Fruit fly (Drosophila melanogaster) whole organism, embryonic: ENCODE data around the gene bark.
A peak's percentile ranks its signal among the peaks of the same experiment; 100 is the strongest.

Experiments used
- Adf1 ChIP-seq: fragments of 200-800 bp; sonication (Bioruptor generic); IDR thresholded peaks from 2 replicates; pipeline ENCODE4 v1.3.6; 2022; ENCODE audit warnings: missing biosample characterization, missing genetic modification characterization
- CG10321 ChIP-seq: fragments of 200-800 bp; sonication (Bioruptor generic); IDR thresholded peaks from 2 replicates; pipeline ENCODE4 v1.3.6; 2022; ENCODE audit warnings: missing biosample characterization, missing genetic modification characterization
- CG11456 ChIP-seq: fragments of 200-800 bp; sonication (Bioruptor generic); IDR thresholded peaks from 3 replicates; pipeline ENCODE4 v1.3.6; 2022; ENCODE audit warnings: missing biosample characterization, missing genetic modification characterization
- CG14667 ChIP-seq: fragments of 200-800 bp; sonication (Bioruptor generic); IDR thresholded peaks from 2 replicates; pipeline ENCODE4 v1.3.6; 2022; ENCODE audit warnings: missing biosample characterization, missing genetic modification characterization
- CG14860 ChIP-seq: fragments of 200-800 bp; sonication (Bioruptor generic); IDR thresholded peaks from 3 replicates; pipeline ENCODE4 v1.3.6; 2022; ENCODE audit warnings: missing biosample characterization, missing genetic modification characterization; ENCODE audit not compliant: partially characterized antibody
- CG15601 ChIP-seq: fragments of 200-800 bp; sonication (Bioruptor generic); optimal IDR thresholded peaks from 3 replicates; lab custom pipeline; 2019; ENCODE audit warnings: missing biosample characterization, mild to moderate bottlenecking, missing genetic modification characterization, moderate library complexity
- CG15696 ChIP-seq: fragments of 200-800 bp; sonication (Bioruptor generic); optimal IDR thresholded peaks from 2 replicates; lab custom pipeline; 2019; ENCODE audit warnings: missing biosample characterization, mild to moderate bottlenecking, missing genetic modification characterization, moderate library complexity
- CG16813 ChIP-seq: fragments of 200-800 bp; sonication (Bioruptor generic); IDR thresholded peaks from 3 replicates; pipeline ENCODE4 v1.3.6; 2022; ENCODE audit warnings: missing biosample characterization, missing genetic modification characterization; ENCODE audit not compliant: partially characterized antibody
- CG17802 ChIP-seq: fragments of 200-800 bp; sonication (Bioruptor generic); optimal IDR thresholded peaks from 2 replicates; lab custom pipeline; 2018; ENCODE audit warnings: missing biosample characterization, mild to moderate bottlenecking, missing genetic modification characterization, moderate library complexity
- CG31365 ChIP-seq: fragments of 200-800 bp; sonication (Bioruptor generic); optimal IDR thresholded peaks from 2 replicates; lab custom pipeline; 2018; ENCODE audit warnings: missing biosample characterization, mild to moderate bottlenecking, missing genetic modification characterization
- CG4360 ChIP-seq: fragments of 200-800 bp; sonication (Bioruptor generic); IDR thresholded peaks from 2 replicates; pipeline ENCODE4 v1.3.6; 2022; ENCODE audit warnings: missing biosample characterization, missing genetic modification characterization
- CG8281 ChIP-seq: fragments of 200-800 bp; sonication (Bioruptor generic); optimal IDR thresholded peaks from 2 replicates; lab custom pipeline; 2018; ENCODE audit warnings: missing biosample characterization, mild to moderate bottlenecking, missing genetic modification characterization, moderate library complexity
- CG9932 ChIP-seq: fragments of 200-800 bp; sonication (Bioruptor generic); IDR thresholded peaks from 2 replicates; pipeline ENCODE4 v1.3.6; 2022; ENCODE audit warnings: missing biosample characterization, missing genetic modification characterization
- CoRest ChIP-seq: fragments of 200-800 bp; sonication (Bioruptor generic); optimal IDR thresholded peaks from 3 replicates; lab custom pipeline; 2018; ENCODE audit warnings: missing biosample characterization, mild to moderate bottlenecking, missing genetic modification characterization, moderate library complexity
- Dad ChIP-seq: fragments of 200-800 bp; sonication (Bioruptor generic); optimal IDR thresholded peaks from 3 replicates; lab custom pipeline; 2016; ENCODE audit warnings: missing biosample characterization, missing genetic modification characterization
- Hr39 ChIP-seq: fragments of >200 bp; optimal IDR thresholded peaks from 2 replicates; lab custom pipeline; 2017
- Jarid2 ChIP-seq: fragments of 200-800 bp; sonication (Bioruptor generic); optimal IDR thresholded peaks from 3 replicates; lab custom pipeline; 2017; ENCODE audit warnings: mild to moderate bottlenecking, missing biosample characterization, missing genetic modification reagents, missing genetic modification characterization
- Kr ChIP-seq: fragments of 200-800 bp; sonication (Bioruptor generic); optimal IDR thresholded peaks from 2 replicates; lab custom pipeline; 2017; ENCODE audit warnings: missing biosample characterization, mild to moderate bottlenecking, missing genetic modification characterization
- Nf-YA ChIP-seq: fragments of 200-800 bp; sonication (Bioruptor generic); IDR thresholded peaks from 2 replicates; pipeline ENCODE4 v1.3.6; 2022; ENCODE audit warnings: missing biosample characterization, missing genetic modification characterization
- Nf-YB ChIP-seq: fragments of 200-800 bp; sonication (Bioruptor generic); optimal IDR thresholded peaks from 3 replicates; lab custom pipeline; 2019; ENCODE audit warnings: missing biosample characterization, mild to moderate bottlenecking, missing genetic modification characterization, moderate library complexity
- Nf-YC ChIP-seq: fragments of 200-800 bp; optimal IDR thresholded peaks from 3 replicates; lab custom pipeline; 2019; ENCODE audit warnings: missing biosample characterization, mild to moderate bottlenecking, missing genetic modification characterization, moderate library complexity
- Tbp ChIP-seq: fragments of >200 bp; optimal IDR thresholded peaks from 2 replicates; lab custom pipeline; 2018; ENCODE audit warnings: missing biosample characterization, missing genetic modification characterization
- Trl ChIP-seq, 3 experiments: fragments of >200 bp in 2 of 3; fragments of 200-800 bp in 1 of 3; sonication (Bioruptor generic) in 1 of 3; optimal IDR thresholded peaks; 2 replicates in 1 of 3; 3 replicates in 2 of 3; lab custom pipeline; 2016 to 2017; ENCODE audit warnings: missing biosample characterization in 1 of 3, missing genetic modification characterization in 1 of 3
- amos ChIP-seq: fragments of 200-800 bp; sonication (Bioruptor generic); IDR thresholded peaks from 2 replicates; pipeline ENCODE4 v1.3.6; 2022; ENCODE audit warnings: missing biosample characterization, missing genetic modification characterization; ENCODE audit not compliant: partially characterized antibody
- az2 ChIP-seq: fragments of 200-800 bp; sonication (Bioruptor generic); optimal IDR thresholded peaks from 3 replicates; lab custom pipeline; 2016; ENCODE audit warnings: missing biosample characterization, missing genetic modification characterization
- cad ChIP-seq: fragments of >200 bp; optimal IDR thresholded peaks from 2 replicates; lab custom pipeline; 2017; ENCODE audit warnings: missing biosample characterization, missing genetic modification characterization
- cg ChIP-seq: fragments of 200-800 bp; sonication (Bioruptor generic); optimal IDR thresholded peaks from 3 replicates; lab custom pipeline; 2019; ENCODE audit warnings: missing biosample characterization, mild to moderate bottlenecking, missing genetic modification characterization, moderate library complexity
- chinmo ChIP-seq: fragments of 200-800 bp; sonication (Bioruptor generic); IDR thresholded peaks from 4 replicates; pipeline ENCODE4 v1.3.6; 2022; ENCODE audit warnings: missing biosample characterization, missing genetic modification characterization; ENCODE audit not compliant: partially characterized antibody
- crol ChIP-seq: fragments of 200-800 bp; sonication (Bioruptor generic); IDR thresholded peaks from 2 replicates; pipeline ENCODE4 v1.3.6; 2022; ENCODE audit warnings: missing biosample characterization, missing genetic modification characterization
- fru ChIP-seq: fragments of >200 bp; optimal IDR thresholded peaks from 2 replicates; lab custom pipeline; 2017
- gcm ChIP-seq: fragments of 200-800 bp; sonication (Bioruptor generic); optimal IDR thresholded peaks from 2 replicates; lab custom pipeline; 2019; ENCODE audit warnings: missing biosample characterization, mild to moderate bottlenecking, missing genetic modification characterization, moderate library complexity
- grau ChIP-seq: fragments of 200-800 bp; optimal IDR thresholded peaks from 3 replicates; lab custom pipeline; 2019; ENCODE audit warnings: missing biosample characterization, mild to moderate bottlenecking, missing genetic modification characterization, moderate library complexity
- klu ChIP-seq: fragments of 200-800 bp; sonication (Bioruptor generic); IDR thresholded peaks from 2 replicates; pipeline ENCODE4 v1.3.6; 2022; ENCODE audit warnings: missing biosample characterization, missing genetic modification characterization
- nerfin-1 ChIP-seq: fragments of 200-800 bp; sonication (Bioruptor generic); optimal IDR thresholded peaks from 3 replicates; lab custom pipeline; 2019; ENCODE audit warnings: missing biosample characterization, mild to moderate bottlenecking, missing genetic modification characterization, moderate library complexity
- oc ChIP-seq: fragments of 200-800 bp; sonication (Bioruptor generic); optimal IDR thresholded peaks from 2 replicates; lab custom pipeline; 2018; ENCODE audit warnings: missing biosample characterization, mild to moderate bottlenecking, missing genetic modification characterization, moderate library complexity
- org-1 ChIP-seq: fragments of 200-800 bp; sonication (Bioruptor generic); optimal IDR thresholded peaks from 2 replicates; lab custom pipeline; 2017; ENCODE audit warnings: missing biosample characterization, missing genetic modification characterization
- otp ChIP-seq: fragments of 200-800 bp; sonication (Bioruptor generic); IDR thresholded peaks from 3 replicates; pipeline ENCODE4, ENCODE4 v1.3.6; 2022; ENCODE audit warnings: missing biosample characterization, missing genetic modification characterization
- pan ChIP-seq, 4 experiments: fragments of >200 bp in 3 of 4; fragments of 200-800 bp in 1 of 4; sonication (Bioruptor generic) in 1 of 4; optimal IDR thresholded peaks in 3 of 4; IDR thresholded peaks in 1 of 4; 2 replicates each; pipeline versions ENCODE4 v1.3.6 to Lab custom; 2017 to 2022; ENCODE audit warnings: missing biosample characterization in 2 of 4, missing genetic modification characterization in 2 of 4, mixed read lengths in 1 of 4
- peb ChIP-seq: fragments of 200-800 bp; sonication (Bioruptor generic); IDR thresholded peaks from 2 replicates; pipeline ENCODE4 v1.3.6; 2022; ENCODE audit warnings: missing biosample characterization, missing genetic modification characterization
- pros ChIP-seq: fragments of 200-800 bp; sonication (Bioruptor generic); optimal IDR thresholded peaks from 3 replicates; lab custom pipeline; 2019; ENCODE audit warnings: missing biosample characterization, mild to moderate bottlenecking, missing genetic modification characterization, moderate library complexity
- schlank ChIP-seq: fragments of 200-800 bp; sonication (Bioruptor generic); optimal IDR thresholded peaks from 2 replicates; lab custom pipeline; 2018; ENCODE audit warnings: missing biosample characterization, mild to moderate bottlenecking, missing genetic modification characterization
- seq ChIP-seq: fragments of 200-800 bp; sonication (Bioruptor generic); IDR thresholded peaks from 2 replicates; pipeline ENCODE4 v1.3.6; 2022; ENCODE audit warnings: missing biosample characterization, missing genetic modification characterization
- shn ChIP-seq: fragments of 200-800 bp; sonication (Bioruptor generic); optimal IDR thresholded peaks from 3 replicates; lab custom pipeline; 2016; ENCODE audit warnings: missing biosample characterization, missing genetic modification characterization
- sim ChIP-seq: fragments of 200-800 bp; sonication (Bioruptor generic); IDR thresholded peaks from 2 replicates; pipeline ENCODE4 v1.3.6; 2022; ENCODE audit warnings: missing biosample characterization, missing genetic modification characterization
- sr ChIP-seq: fragments of 200-800 bp; sonication (Bioruptor generic); IDR thresholded peaks from 3 replicates; pipeline ENCODE4 v1.3.6; 2022; ENCODE audit warnings: missing biosample characterization, missing genetic modification characterization
- tll ChIP-seq, 2 experiments: fragments of 200-800 bp in 1 of 2; fragments of >200 bp in 1 of 2; sonication (Bioruptor generic) in 1 of 2; optimal IDR thresholded peaks; 2 replicates each; lab custom pipeline; 2017 to 2019; ENCODE audit warnings: missing biosample characterization in 2 of 2, missing genetic modification characterization in 2 of 2, mild to moderate bottlenecking in 1 of 2, moderate library complexity in 1 of 2
- tup ChIP-seq: fragments of 200-800 bp; sonication (Bioruptor generic); optimal IDR thresholded peaks from 2 replicates; lab custom pipeline; 2016; ENCODE audit warnings: missing biosample characterization, mild to moderate bottlenecking, missing genetic modification characterization, moderate library complexity
- yki ChIP-seq: fragments of >200 bp; optimal IDR thresholded peaks from 3 replicates; lab custom pipeline; 2018
- zen ChIP-seq: fragments of 200-800 bp; sonication (Bioruptor generic); optimal IDR thresholded peaks from 3 replicates; lab custom pipeline; 2018; ENCODE audit warnings: missing biosample characterization, mild to moderate bottlenecking, missing genetic modification characterization, moderate library complexity
- zf30C ChIP-seq: fragments of 200-800 bp; sonication (Bioruptor generic); optimal IDR thresholded peaks from 3 replicates; lab custom pipeline; 2018; ENCODE audit warnings: missing biosample characterization, mild to moderate bottlenecking, missing genetic modification characterization

Gene bark

dm6 chr2L:3835221-3835620 lies 48.3 kb downstream of the bark start (continued):
- TF ChIP-seq Dad (GFP tag; lab: Kevin White, UChicago) (no peak), CG31365 (tag; lab: Kevin White, UChicago) (no peak), chinmo (GFP tag; lab: Robert Waterston, UW) (0 out of 4 replicates have a peak, but pooled peaks have one; percentile 66), CG14860 (no peak), Hr39 (lab: Kevin White, UChicago) (no peak), tup (GFP tag; lab: Kevin White, UChicago) (no peak), otp (GFP tag; lab: Robert Waterston, UW) (no peak), amos (GFP tag; lab: Robert Waterston, UW) (no peak), shn (no peak), grau (tag; lab: Kevin White, UChicago) (no peak), cg (GFP tag; lab: Kevin White, UChicago) (peak; percentile 94), Nf-YB (GFP tag; lab: Kevin White, UChicago) (peak; percentile 98), sim (no peak), CG10321 (0 out of 2 replicates have a peak, but pooled peaks have one; percentile 35), CG16813 (GFP tag; lab: Robert Waterston, UW) (no peak), fru (lab: Kevin White, UChicago) (no peak), CG14667 (no peak), CoRest (tag; lab: Kevin White, UChicago) (peak; percentile 22), org-1 (GFP tag; lab: Kevin White, UChicago) (no peak), CG15696 (no peak), Nf-YC (tag; lab: Kevin White, UChicago) (peak; percentile 98), CG15601 (tag; lab: Kevin White, UChicago) (no peak), yki (lab: Kevin White, UChicago) (no peak), CG8281 (tag; lab: Kevin White, UChicago) (no peak), crol (GFP tag; lab: Robert Waterston, UW) (peak; percentile 74), az2 (GFP tag; lab: Kevin White, UChicago) (no peak), schlank (tag; lab: Kevin White, UChicago) (no peak), Tbp (GFP tag; lab: Kevin White, UChicago) (no peak), nerfin-1 (tag; lab: Kevin White, UChicago) (no peak), CG17802 (no peak)

dm6 chr2L:3836440-3836890 lies 49.5 kb downstream of the bark start, which contains the start of gene slp2:
slp2 (plus strand) TSS chr2L:3836840.
- TF ChIP-seq klu = no peak
- peak; percentile 85 for TF ChIP-seq Nf-YA
- TF ChIP-seq CG9932 (GFP tag; lab: Robert Waterston, UW) = 0 out of 2 replicates have a peak, but pooled peaks have one; percentile 24
- peak; percentile 1; the same call in 1 of the 2 replicates for TF ChIP-seq CG4360 (GFP tag; lab: Robert Waterston, UW)
- TF ChIP-seq nerfin-1 (tag; lab: Kevin White, UChicago) = peak; percentile 11
- TF ChIP-seq zen = peak; percentile 87
- peak; percentile 39; the same call in 1 of the 2 replicates for TF ChIP-seq Adf1
- TF ChIP-seq CG11456 (GFP tag; lab: Robert Waterston, UW) = no peak
- peak; percentile 72 for TF ChIP-seq zf30C
- TF ChIP-seq Jarid2 = peak; percentile 72
- TF ChIP-seq Trl (optimal IDR thresholded peaks at IDR 0.05; lab: Kevin White, UChicago) = peak; percentile 51 to 55
- no peak for TF ChIP-seq Trl (GFP tag; optimal IDR thresholded peaks at IDR 0.05; lab: Kevin White, UChicago)
- TF ChIP-seq Kr = peak; percentile 38
- TF ChIP-seq pan (optimal IDR thresholded peaks at IDR 0.05; lab: Kevin White, UChicago) = no peak
- peak in 1 of 2 experiments; percentile 60 for TF ChIP-seq pan (GFP tag; optimal IDR thresholded peaks at IDR 0.05 in 1 of 2, IDR thresholded peaks at IDR 0.05 in 1 of 2)
- peak; percentile 61 for TF ChIP-seq cad (GFP tag; lab: Kevin White, UChicago)
- peak; percentile 18 for TF ChIP-seq gcm (GFP tag; lab: Kevin White, UChicago)
- 0 out of 3 replicates have a peak, but pooled peaks have one; percentile 33 for TF ChIP-seq sr (GFP tag; lab: Robert Waterston, UW)
- peak; percentile 69 for TF ChIP-seq pros (GFP tag; lab: Kevin White, UChicago)
- peak; percentile 5 for TF ChIP-seq CoRest (tag; lab: Kevin White, UChicago)
- peak; percentile 99 for TF ChIP-seq Nf-YB (GFP tag; lab: Kevin White, UChicago)
- TF ChIP-seq seq (GFP tag; lab: Robert Waterston, UW) = peak; percentile 81
- peak; percentile 43 for TF ChIP-seq oc (tag; lab: Kevin White, UChicago)
- TF ChIP-seq peb = no peak
- peak in 1 of 2 experiments; percentile 46 for TF ChIP-seq tll (GFP tag; optimal IDR thresholded peaks at IDR 0.05; lab: Kevin White, UChicago)
